Worm (Caenorhabditis elegans) whole organism, young adult: ENCODE measurements around the gene T07F12.4.

Experiments used
- F23B12.7 ChIP-seq: sonication (generic microtip); optimal IDR thresholded peaks from 2 replicates; lab custom pipeline; 2017; ENCODE audit warnings: missing genetic modification characterization, mild to moderate bottlenecking, missing compliant biosample characterization, antibody characterized with exemption, moderate library complexity; ENCODE audit not compliant: insufficient read depth
- ama-1 ChIP-seq, 3 experiments: fragments of 150-350 bp in 1 of 3; sonication (generic microtip) in 2 of 3; optimal IDR thresholded peaks; 2 replicates each; lab custom pipeline; 2014 to 2018; ENCODE audit warnings: missing biosample characterization in 2 of 3, missing genetic modification characterization in 2 of 3, missing genetic modification reagents in 2 of 3
- nfyb-1 ChIP-seq: fragments of 200-800 bp; sonication (Bioruptor generic); IDR thresholded peaks from 2 replicates; pipeline ENCODE4 v1.3.6; 2022; ENCODE audit warnings: missing genetic modification reagents, missing genetic modification characterization, missing compliant biosample characterization
- ztf-25 ChIP-seq: fragments of 200-800 bp; sonication (Bioruptor generic); IDR thresholded peaks from 2 replicates; pipeline ENCODE4 v1.3.6; 2022; ENCODE audit warnings: missing genetic modification reagents, missing genetic modification characterization, missing compliant biosample characterization

ce11 chrX:4893623-4894105 lies 7.0 kb downstream of the T07F12.4 start, which contains the start of gene T07F12.1:
- TF ChIP-seq nfyb-1 (GFP tag; lab: Robert Waterston, UW) (no peak), F23B12.7 (tag; lab: Kevin White, UChicago) (no peak), ztf-25 (GFP tag; lab: Robert Waterston, UW) (no peak), ama-1 (optimal IDR thresholded peaks at IDR 0.05; lab: Kevin White, UChicago) (no peak), ama-1 (GFP tag; optimal IDR thresholded peaks at IDR 0.05; lab: Kevin White, UChicago) (no peak)
